Worm (Caenorhabditis elegans) whole organism, midembryonic: ENCODE data around the gene C42C1.8.

Source experiments
- T22C8.4 ChIP-seq: fragments of 200-800 bp; sonication (Bioruptor generic); IDR thresholded peaks from 2 replicates; pipeline ENCODE4 v1.3.6; 2022; ENCODE audit warnings: missing genetic modification characterization, missing compliant biosample characterization
- cog-1 ChIP-seq: sonication (generic microtip); optimal IDR thresholded peaks from 2 replicates; lab custom pipeline; 2016; ENCODE audit warnings: missing genetic modification characterization, missing compliant biosample characterization
- flt-1 ChIP-seq: fragments of 200-800 bp; sonication (Bioruptor generic); IDR thresholded peaks from 2 replicates; pipeline ENCODE4 v1.3.6; 2022; ENCODE audit warnings: missing genetic modification characterization, missing compliant biosample characterization
- klf-2 ChIP-seq: fragments of 200-800 bp; sonication (Bioruptor generic); conservative IDR thresholded peaks from 2 replicates; pipeline ENCODE4 v1.3.6; 2022; ENCODE audit warnings: missing genetic modification reagents, missing genetic modification characterization, missing compliant biosample characterization
- med-1 ChIP-seq: sonication (generic microtip); optimal IDR thresholded peaks from 2 replicates; lab custom pipeline; 2017; ENCODE audit warnings: missing genetic modification characterization, mild to moderate bottlenecking, missing compliant biosample characterization, antibody characterized with exemption, missing genetic modification reagents; ENCODE audit not compliant: insufficient read depth
- tab-1 ChIP-seq: fragments of 200-800 bp; sonication (Bioruptor generic); IDR thresholded peaks from 2 replicates; pipeline ENCODE4 v1.3.6; 2022; ENCODE audit warnings: missing genetic modification characterization, missing compliant biosample characterization
- ztf-29 ChIP-seq: fragments of 200-800 bp; sonication (Bioruptor generic); IDR thresholded peaks from 2 replicates; pipeline ENCODE4 v1.3.6; 2022; ENCODE audit warnings: missing genetic modification reagents, missing genetic modification characterization, missing compliant biosample characterization

DNA sequence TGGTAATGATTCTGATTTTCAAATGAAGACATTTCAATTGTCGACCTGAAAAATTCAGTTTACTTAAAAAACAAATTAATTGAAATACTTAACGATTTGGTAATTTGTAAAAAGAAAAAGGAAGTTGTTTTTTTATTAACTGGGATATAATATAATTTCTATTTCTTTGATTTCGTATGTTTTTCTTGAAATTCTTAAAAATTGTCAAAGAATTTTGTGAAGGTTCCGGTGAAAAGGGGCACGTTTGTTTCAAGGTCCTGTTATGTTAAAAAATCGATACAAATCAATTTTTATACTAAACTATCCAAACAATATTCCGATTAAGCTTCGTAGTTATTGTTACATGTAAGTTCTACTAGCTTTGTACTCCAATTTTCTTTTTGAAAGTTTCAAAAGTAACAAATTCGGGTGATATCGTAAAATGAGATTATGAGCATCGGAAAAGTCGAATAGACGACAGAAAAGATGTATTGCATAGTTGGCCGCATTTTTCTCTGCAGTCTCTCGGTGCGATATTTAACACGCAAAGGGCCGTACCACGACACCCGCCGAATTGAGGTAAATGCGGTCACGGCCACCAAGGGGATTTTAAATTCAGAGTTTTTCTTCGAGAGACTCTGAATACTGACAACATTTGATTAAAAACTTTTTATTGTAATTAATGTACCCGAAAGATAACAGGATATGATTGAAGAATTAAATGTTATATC lies 31.5 kb upstream of the C42C1.8 start, which contains the start of gene Y39C12A.9:
- no peak for TF ChIP-seq med-1
- TF ChIP-seq klf-2 (GFP tag; lab: Robert Waterston, UW): no peak
- no peak for TF ChIP-seq ztf-29 (GFP tag; lab: Robert Waterston, UW)
- TF ChIP-seq tab-1 (GFP tag; lab: Robert Waterston, UW): no peak
- no peak for TF ChIP-seq flt-1 (GFP tag; lab: Robert Waterston, UW)
- TF ChIP-seq T22C8.4: no peak
- TF ChIP-seq cog-1: no peak
